Fruit fly (Drosophila melanogaster) whole organism, embryonic: ENCODE data around the gene CG13893.

Experiments used
- CG6683 ChIP-seq: fragments of 200-800 bp; sonication (Bioruptor generic); optimal IDR thresholded peaks from 2 replicates; lab custom pipeline; 2017; ENCODE audit warnings: missing biosample characterization, mild to moderate bottlenecking, missing genetic modification characterization, missing genetic modification reagents
- CG9609 ChIP-seq: fragments of 200-800 bp; sonication (Bioruptor generic); optimal IDR thresholded peaks from 3 replicates; lab custom pipeline; 2016; ENCODE audit warnings: missing biosample characterization, missing genetic modification characterization
- NFAT ChIP-seq: fragments of 200-800 bp; sonication (Bioruptor generic); IDR thresholded peaks from 2 replicates; pipeline ENCODE4 v1.3.6; 2022; ENCODE audit warnings: missing biosample characterization, missing genetic modification characterization
- Taf1 ChIP-seq: fragments of 200-800 bp; sonication (Bioruptor generic); IDR thresholded peaks from 2 replicates; pipeline ENCODE4 v1.3.6; 2022; ENCODE audit warnings: missing biosample characterization, missing genetic modification characterization

dm6 chr3L:639460-640103 is 35.8 kb upstream of the CG13893 start:
- no peak for TF ChIP-seq NFAT (GFP tag; lab: Robert Waterston, UW)
- TF ChIP-seq CG9609 (GFP tag; lab: Kevin White, UChicago), result no peak
- TF ChIP-seq CG6683 (GFP tag; lab: Kevin White, UChicago), result no peak
- no peak for TF ChIP-seq Taf1 (GFP tag; lab: Robert Waterston, UW)
